Worm (Caenorhabditis elegans) whole organism, early embryonic: ENCODE results near the gene spd-3.

Source experiments
- B0310.2 ChIP-seq: sonication (generic microtip); optimal IDR thresholded peaks from 2 replicates; lab custom pipeline; 2016; ENCODE audit warnings: mild to moderate bottlenecking, missing genetic modification characterization, missing compliant biosample characterization
- ama-1 ChIP-seq: fragments of 150-350 bp; optimal IDR thresholded peaks from 2 replicates; lab custom pipeline; 2014
- sea-1 ChIP-seq: fragments of 200-800 bp; sonication (Bioruptor generic); conservative IDR thresholded peaks from 2 replicates; pipeline ENCODE4 v1.3.6; 2022; ENCODE audit warnings: missing genetic modification characterization, missing compliant biosample characterization

- TF ChIP-seq sea-1: no peak
- no peak for TF ChIP-seq ama-1 (lab: Kevin White, UChicago)
- TF ChIP-seq B0310.2 (tag; lab: Kevin White, UChicago): no peak
Measured at ce11 chrIV:6785873-6786272, 23.4 kb downstream of the spd-3 start.
